Fruit fly (Drosophila melanogaster): ENCODE results near the gene Jhbp11.

Jhbp11 gene

DNA sequence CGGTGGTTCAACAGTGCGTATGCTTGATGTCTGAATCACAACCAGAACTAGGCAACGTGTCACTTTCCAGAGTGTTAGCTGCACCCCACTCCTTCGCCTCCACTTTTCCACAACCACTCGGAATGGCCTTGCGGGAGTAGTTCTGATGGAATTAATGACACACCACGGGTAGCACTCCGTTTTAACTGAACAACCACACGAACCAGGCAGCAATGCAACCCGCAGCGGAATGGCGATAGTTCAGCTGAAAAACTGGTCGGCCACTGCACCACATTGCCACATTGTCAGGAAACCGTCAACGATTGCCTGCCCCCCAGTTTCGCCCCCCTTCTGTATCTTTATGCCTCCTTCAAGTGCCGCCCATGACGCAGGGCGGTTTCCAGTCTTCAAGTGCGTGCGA is 13.5 kb upstream of the Jhbp11 start, which contains the start of gene Cpr97Ea:
TSS of gene Cpr97Ea (minus strand) at position 230 of the 400 bp plus-strand sequence.
- TF ChIP-seq Pif1B (GFP tag; optimal IDR thresholded peaks at IDR 0.05) (no peak), CG8159 (tag; optimal IDR thresholded peaks at IDR 0.05) (no peak), CG13204 (GFP tag; optimal IDR thresholded peaks at IDR 0.05) (peak; percentile 53), EcR (GFP tag; optimal IDR thresholded peaks at IDR 0.05) (peak; percentile 70), CG34367 (tag; optimal IDR thresholded peaks at IDR 0.05) (no peak), CG17806 (tag; optimal IDR thresholded peaks at IDR 0.05) (no peak)

- no peak for TF ChIP-seq CG8159 (tag; optimal IDR thresholded peaks at IDR 0.05)
- TF ChIP-seq EcR (GFP tag; optimal IDR thresholded peaks at IDR 0.05), result peak; percentile 44
- TF ChIP-seq CG34367 (tag; optimal IDR thresholded peaks at IDR 0.05), result no peak
- TF ChIP-seq rn (GFP tag; IDR thresholded peaks at IDR 0.05), result no peak
- 0 out of 2 replicates have a peak, but pooled peaks have one; percentile 24 for TF ChIP-seq Ets98B (GFP tag; IDR thresholded peaks at IDR 0.05)
- 0 out of 2 replicates have a peak, but pooled peaks have one; percentile 40 for TF ChIP-seq CG32121 (GFP tag; IDR thresholded peaks at IDR 0.05)
- TF ChIP-seq CG8301 (tag; optimal IDR thresholded peaks at IDR 0.05), result no peak
- TF ChIP-seq Pif1B (GFP tag; optimal IDR thresholded peaks at IDR 0.05), result no peak
- TF ChIP-seq fd96Ca (GFP tag; IDR thresholded peaks at IDR 0.05), result no peak
- TF ChIP-seq CG13204 (GFP tag; optimal IDR thresholded peaks at IDR 0.05), result no peak
- TF ChIP-seq CG10348 (GFP tag; IDR thresholded peaks at IDR 0.05), result no peak
- peak; percentile 15; the same call in 1 of the 3 replicates for TF ChIP-seq CG4496 (GFP tag; IDR thresholded peaks at IDR 0.05)
- no peak for TF ChIP-seq gl (tag; optimal IDR thresholded peaks at IDR 0.05)
Measured at dm6 chr3R:27091106-27091505, 9.9 kb upstream of the Jhbp11 start, which contains the start of gene Cpr97Eb. TSS of gene Cpr97Eb (minus strand) at chr3R:27091130.

DNA sequence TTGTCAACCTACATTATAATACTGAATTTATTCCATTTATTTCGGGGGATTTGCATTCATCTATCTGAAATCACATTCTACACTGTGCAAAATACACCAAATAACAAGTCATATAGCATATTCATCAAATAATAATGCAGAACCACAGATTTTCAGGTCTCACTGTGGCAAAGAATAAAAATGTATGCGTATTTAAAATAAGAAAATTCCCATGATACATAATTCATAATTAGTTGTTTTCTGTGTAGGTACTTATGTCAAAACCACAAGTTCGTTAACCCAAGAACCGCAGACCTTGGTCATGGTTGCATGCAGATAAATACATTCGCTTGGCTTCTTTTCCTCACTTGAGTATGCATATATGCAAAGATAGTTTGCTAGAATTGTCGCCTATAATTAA is 8.8 kb upstream of the Jhbp11 start:
- TF ChIP-seq EcR (GFP tag; optimal IDR thresholded peaks at IDR 0.05), result peak; percentile 72
- no peak for TF ChIP-seq D1 (tag; optimal IDR thresholded peaks at IDR 0.05)
- TF ChIP-seq Ets98B (GFP tag; IDR thresholded peaks at IDR 0.05), result no peak
- no peak for TF ChIP-seq CG12605 (GFP tag; IDR thresholded peaks at IDR 0.05)
- no peak for TF ChIP-seq Snoo (tag; optimal IDR thresholded peaks at IDR 0.05)
- TF ChIP-seq Pif1A (GFP tag; optimal IDR thresholded peaks at IDR 0.05), result peak; percentile 34
- peak; percentile 34 for TF ChIP-seq CG14655 (GFP tag; optimal IDR thresholded peaks at IDR 0.05)
- no peak for TF ChIP-seq CG10348 (GFP tag; IDR thresholded peaks at IDR 0.05)
- no peak for TF ChIP-seq CG13204 (GFP tag; optimal IDR thresholded peaks at IDR 0.05)
- TF ChIP-seq CG15710 (tag; optimal IDR thresholded peaks at IDR 0.05), result peak; percentile 34
- TF ChIP-seq rn (GFP tag; IDR thresholded peaks at IDR 0.05), result no peak
- no peak for TF ChIP-seq Pif1B (GFP tag; optimal IDR thresholded peaks at IDR 0.05)
- TF ChIP-seq CG32121 (GFP tag; IDR thresholded peaks at IDR 0.05), result peak; percentile 40; the same call in 1 of the 2 replicates
- peak; percentile 31 for TF ChIP-seq CG8301 (tag; optimal IDR thresholded peaks at IDR 0.05)
- peak; percentile 50 for TF ChIP-seq CG9948 (tag; optimal IDR thresholded peaks at IDR 0.05)
- TF ChIP-seq CG4496 (GFP tag; IDR thresholded peaks at IDR 0.05), result peak; percentile 80
- peak; percentile 34 for TF ChIP-seq CG34367 (tag; optimal IDR thresholded peaks at IDR 0.05)
- peak; percentile 36 for TF ChIP-seq CG17806 (tag; optimal IDR thresholded peaks at IDR 0.05)
- peak; percentile 50 for TF ChIP-seq CG8159 (tag; optimal IDR thresholded peaks at IDR 0.05)
- no peak for TF ChIP-seq gl (tag; optimal IDR thresholded peaks at IDR 0.05)
- TF ChIP-seq fd96Ca (GFP tag; IDR thresholded peaks at IDR 0.05), result no peak

dm6 chr3R:27092843-27093242 is 8.2 kb upstream of the Jhbp11 start, which contains the start of gene CG14258:
TSS of gene CG14258 (plus strand) at chr3R:27093143.
- TF ChIP-seq CG34367 (tag; optimal IDR thresholded peaks at IDR 0.05) (no peak), Snoo (tag; optimal IDR thresholded peaks at IDR 0.05) (no peak), Pif1B (GFP tag; optimal IDR thresholded peaks at IDR 0.05) (no peak), CG14655 (GFP tag; optimal IDR thresholded peaks at IDR 0.05) (no peak), CG17806 (tag; optimal IDR thresholded peaks at IDR 0.05) (no peak), Pif1A (GFP tag; optimal IDR thresholded peaks at IDR 0.05) (no peak), EcR (GFP tag; optimal IDR thresholded peaks at IDR 0.05) (no peak), CG15710 (tag; optimal IDR thresholded peaks at IDR 0.05) (no peak), CG8159 (tag; optimal IDR thresholded peaks at IDR 0.05) (no peak), Ets98B (GFP tag; IDR thresholded peaks at IDR 0.05) (no peak), gl (tag; optimal IDR thresholded peaks at IDR 0.05) (no peak), CG4496 (GFP tag; IDR thresholded peaks at IDR 0.05) (no peak), CG8301 (tag; optimal IDR thresholded peaks at IDR 0.05) (no peak), CG13204 (GFP tag; optimal IDR thresholded peaks at IDR 0.05) (no peak), CG9948 (tag; optimal IDR thresholded peaks at IDR 0.05) (no peak), D1 (tag; optimal IDR thresholded peaks at IDR 0.05) (no peak), CG12605 (GFP tag; IDR thresholded peaks at IDR 0.05) (no peak)

DNA sequence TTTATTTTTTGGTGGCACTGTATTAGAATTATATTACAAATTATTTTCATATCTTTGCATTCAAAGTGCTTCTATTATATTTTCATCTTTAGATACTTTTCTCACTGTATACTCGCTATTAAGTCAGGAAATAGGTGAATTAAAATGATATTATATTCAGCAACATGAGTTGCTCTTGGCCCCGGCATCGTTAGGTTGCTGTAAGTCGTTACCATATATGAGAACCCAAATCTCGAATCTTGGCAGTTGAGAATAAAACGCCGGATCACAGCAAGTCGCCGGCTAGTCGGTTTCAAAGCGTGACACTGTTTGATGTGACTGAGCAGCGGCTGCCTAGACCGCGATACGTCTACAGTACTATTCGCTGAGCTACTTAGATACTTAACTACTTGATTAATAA is 6.8 kb upstream of the Jhbp11 start, which contains the start of gene CG14259:
TSS of gene CG14259 (plus strand) at position 301 of the 400 bp plus-strand sequence.
- TF ChIP-seq CG8159 (tag; optimal IDR thresholded peaks at IDR 0.05), result no peak
- TF ChIP-seq CG12605 (GFP tag; IDR thresholded peaks at IDR 0.05), result no peak
- TF ChIP-seq CG4496 (GFP tag; IDR thresholded peaks at IDR 0.05), result no peak
- no peak for TF ChIP-seq CG8301 (tag; optimal IDR thresholded peaks at IDR 0.05)
- no peak for TF ChIP-seq Ets98B (GFP tag; IDR thresholded peaks at IDR 0.05)
- no peak for TF ChIP-seq rn (GFP tag; IDR thresholded peaks at IDR 0.05)
- no peak for TF ChIP-seq Pif1B (GFP tag; optimal IDR thresholded peaks at IDR 0.05)
- no peak for TF ChIP-seq Snoo (tag; optimal IDR thresholded peaks at IDR 0.05)

- no peak for TF ChIP-seq Pif1A (GFP tag; optimal IDR thresholded peaks at IDR 0.05)
- no peak for TF ChIP-seq CG10348 (GFP tag; IDR thresholded peaks at IDR 0.05)
- no peak for TF ChIP-seq D1 (tag; optimal IDR thresholded peaks at IDR 0.05)
- no peak for TF ChIP-seq Snoo (tag; optimal IDR thresholded peaks at IDR 0.05)
- no peak for TF ChIP-seq CG15710 (tag; optimal IDR thresholded peaks at IDR 0.05)
- no peak for TF ChIP-seq gl (tag; optimal IDR thresholded peaks at IDR 0.05)
- TF ChIP-seq rn (GFP tag; IDR thresholded peaks at IDR 0.05), result no peak
- no peak for TF ChIP-seq EcR (GFP tag; optimal IDR thresholded peaks at IDR 0.05)
- TF ChIP-seq CG32121 (GFP tag; IDR thresholded peaks at IDR 0.05), result no peak
- no peak for TF ChIP-seq CG9948 (tag; optimal IDR thresholded peaks at IDR 0.05)
- TF ChIP-seq Ets98B (GFP tag; IDR thresholded peaks at IDR 0.05), result no peak
- no peak for TF ChIP-seq CG8159 (tag; optimal IDR thresholded peaks at IDR 0.05)
- no peak for TF ChIP-seq CG13204 (GFP tag; optimal IDR thresholded peaks at IDR 0.05)
- no peak for TF ChIP-seq CG12605 (GFP tag; IDR thresholded peaks at IDR 0.05)
- TF ChIP-seq CG17806 (tag; optimal IDR thresholded peaks at IDR 0.05), result no peak
- TF ChIP-seq CG14655 (GFP tag; optimal IDR thresholded peaks at IDR 0.05), result no peak
- TF ChIP-seq Pif1B (GFP tag; optimal IDR thresholded peaks at IDR 0.05), result no peak
Measured at dm6 chr3R:27098638-27099037, 2.4 kb upstream of the Jhbp11 start.

All from whole organism, pupa.